Worm (Caenorhabditis elegans) whole organism, L3 larva: Measurements from ENCODE around the gene idpa-2.

ENCODE experiments used
- aly-2 ChIP-seq: fragments of 150-350 bp; optimal IDR thresholded peaks from 2 replicates; lab custom pipeline; 2014; ENCODE audit warnings: missing biosample characterization, missing genetic modification characterization
- elt-3 ChIP-seq, 3 experiments: fragments of 150-350 bp in 1 of 3; sonication (generic microtip) in 2 of 3; optimal IDR thresholded peaks; 2 replicates in 2 of 3; 4 replicates in 1 of 3; lab custom pipeline; 2014 to 2017; ENCODE audit warnings: missing biosample characterization in 3 of 3, missing genetic modification characterization in 3 of 3
- mdl-1 ChIP-seq: fragments of 150-350 bp; optimal IDR thresholded peaks from 2 replicates; lab custom pipeline; 2014; ENCODE audit warnings: missing biosample characterization, missing genetic modification characterization
- nfya-1 ChIP-seq: sonication (generic microtip); optimal IDR thresholded peaks from 2 replicates; lab custom pipeline; 2017; ENCODE audit warnings: missing genetic modification characterization, mild to moderate bottlenecking, missing compliant biosample characterization, antibody characterized with exemption, moderate library complexity; ENCODE audit not compliant: insufficient read depth
- nhr-11 ChIP-seq: fragments of 150-350 bp; optimal IDR thresholded peaks from 2 replicates; lab custom pipeline; 2014; ENCODE audit warnings: missing biosample characterization, missing genetic modification characterization
- nhr-28 ChIP-seq: fragments of 150-350 bp; optimal IDR thresholded peaks from 2 replicates; lab custom pipeline; 2014; ENCODE audit warnings: missing biosample characterization, missing genetic modification characterization
- nhr-76 ChIP-seq: fragments of 150-350 bp; sonication (generic microtip); optimal IDR thresholded peaks from 5 replicates; lab custom pipeline; 2014; ENCODE audit warnings: missing biosample characterization, missing genetic modification characterization
- snpc-4 ChIP-seq: fragments of 150-350 bp; optimal IDR thresholded peaks from 2 replicates; lab custom pipeline; 2014; ENCODE audit warnings: missing biosample characterization, missing genetic modification characterization

DNA sequence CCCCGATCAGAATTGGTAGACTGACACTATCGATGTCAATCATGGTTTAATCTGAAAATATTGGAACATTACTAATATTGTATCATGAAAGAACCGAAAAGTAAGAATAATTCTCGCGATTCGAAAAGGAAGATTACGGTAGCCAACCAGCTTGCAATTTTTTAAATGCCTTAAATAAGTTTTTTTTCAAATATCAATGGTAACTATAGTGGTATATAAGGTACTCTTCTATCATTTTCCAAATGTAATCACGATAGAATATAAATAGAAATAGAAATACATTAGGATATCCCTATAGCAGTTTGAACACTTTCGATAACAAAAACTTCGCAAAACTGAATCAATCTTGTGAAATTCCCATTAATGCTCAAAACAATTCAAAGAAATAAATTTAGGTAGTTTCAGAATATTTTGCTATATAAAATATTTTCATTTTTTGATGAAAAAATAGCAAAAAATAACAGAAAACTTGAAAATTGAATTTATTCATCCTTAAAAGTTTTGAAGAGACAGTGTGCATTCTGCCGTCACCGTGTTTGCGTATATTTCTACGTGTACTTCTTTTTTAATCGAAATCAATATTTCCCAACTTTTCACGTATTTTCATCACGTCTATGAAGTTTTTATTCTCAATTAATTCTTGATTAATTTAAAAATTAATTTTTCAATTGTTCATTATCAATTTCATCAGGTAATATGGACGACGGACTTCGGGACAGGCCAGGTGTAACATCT is 18.3 kb upstream of the idpa-2 start, which contains the start of the genes F46C5.9 and rer-1:
- TF ChIP-seq snpc-4 (tag; lab: Kevin White, UChicago) (no peak), aly-2 (no peak), mdl-1 (tag; lab: Kevin White, UChicago) (no peak), nfya-1 (tag; lab: Kevin White, UChicago) (no peak), elt-3 (tag; optimal IDR thresholded peaks at IDR 0.05; lab: Kevin White, UChicago) (no peak), nhr-28 (no peak), nhr-11 (no peak), nhr-76 (tag; lab: Kevin White, UChicago) (no peak)
